Fruit fly (Drosophila melanogaster) whole organism, pupa: ENCODE results near the gene CG32369.

Source experiments
- CG10348 ChIP-seq: fragments of 200-800 bp; sonication (Bioruptor generic); IDR thresholded peaks from 2 replicates; pipeline ENCODE4 v1.3.6; 2022; ENCODE audit warnings: missing biosample characterization, missing genetic modification characterization
- CG12605 ChIP-seq: fragments of 200-800 bp; sonication (Bioruptor generic); IDR thresholded peaks from 2 replicates; pipeline ENCODE4 v1.3.6; 2022; ENCODE audit warnings: missing biosample characterization, missing genetic modification characterization
- CG13204 ChIP-seq: fragments of 200-800 bp; sonication (Bioruptor generic); optimal IDR thresholded peaks from 2 replicates; lab custom pipeline; 2018; ENCODE audit warnings: missing biosample characterization, mild to moderate bottlenecking, missing genetic modification characterization, moderate library complexity
- CG14655 ChIP-seq: fragments of 200-800 bp; sonication (Bioruptor generic); optimal IDR thresholded peaks from 3 replicates; lab custom pipeline; 2017; ENCODE audit warnings: mild to moderate bottlenecking, missing biosample characterization, missing genetic modification reagents, missing genetic modification characterization
- CG15710 ChIP-seq: fragments of 200-800 bp; sonication (Bioruptor generic); optimal IDR thresholded peaks from 2 replicates; lab custom pipeline; 2018; ENCODE audit warnings: missing biosample characterization, mild to moderate bottlenecking, missing genetic modification characterization, moderate library complexity
- CG17806 ChIP-seq: fragments of 200-800 bp; sonication (Bioruptor generic); optimal IDR thresholded peaks from 2 replicates; lab custom pipeline; 2018; ENCODE audit warnings: missing biosample characterization, mild to moderate bottlenecking, missing genetic modification characterization, moderate library complexity
- CG32121 ChIP-seq: fragments of 200-800 bp; sonication (Bioruptor generic); IDR thresholded peaks from 2 replicates; pipeline ENCODE4 v1.3.6; 2022; ENCODE audit warnings: missing biosample characterization, missing genetic modification characterization
- CG34367 ChIP-seq: fragments of 200-800 bp; sonication (Bioruptor generic); optimal IDR thresholded peaks from 2 replicates; lab custom pipeline; 2018; ENCODE audit warnings: missing biosample characterization, mild to moderate bottlenecking, missing genetic modification characterization
- CG4496 ChIP-seq: fragments of 200-800 bp; sonication (Bioruptor generic); IDR thresholded peaks from 3 replicates; pipeline ENCODE4 v1.3.6; 2022; ENCODE audit warnings: missing biosample characterization, missing genetic modification characterization
- CG8159 ChIP-seq: fragments of 200-800 bp; sonication (Bioruptor generic); optimal IDR thresholded peaks from 3 replicates; lab custom pipeline; 2018; ENCODE audit warnings: missing biosample characterization, mild to moderate bottlenecking, missing genetic modification characterization, moderate library complexity
- CG8301 ChIP-seq: fragments of 200-800 bp; sonication (Bioruptor generic); optimal IDR thresholded peaks from 2 replicates; lab custom pipeline; 2018; ENCODE audit warnings: missing biosample characterization, mild to moderate bottlenecking, missing genetic modification characterization
- CG9948 ChIP-seq: fragments of 200-800 bp; sonication (Bioruptor generic); optimal IDR thresholded peaks from 2 replicates; lab custom pipeline; 2018; ENCODE audit warnings: missing biosample characterization, mild to moderate bottlenecking, missing genetic modification characterization, moderate library complexity
- D1 ChIP-seq: fragments of 200-800 bp; sonication (Bioruptor generic); optimal IDR thresholded peaks from 2 replicates; lab custom pipeline; 2018; ENCODE audit warnings: missing biosample characterization, mild to moderate bottlenecking, missing genetic modification characterization, moderate library complexity
- EcR ChIP-seq: fragments of 200-800 bp; sonication (Bioruptor generic); optimal IDR thresholded peaks from 3 replicates; lab custom pipeline; 2019; ENCODE audit warnings: missing biosample characterization, missing genetic modification characterization, mild to moderate bottlenecking, moderate library complexity, missing genetic modification reagents
- Ets98B ChIP-seq: fragments of 200-800 bp; sonication (Bioruptor generic); IDR thresholded peaks from 2 replicates; pipeline ENCODE4 v1.3.6; 2022; ENCODE audit warnings: missing biosample characterization, missing genetic modification characterization
- Pif1A ChIP-seq: fragments of 200-800 bp; sonication (Bioruptor generic); optimal IDR thresholded peaks from 3 replicates; lab custom pipeline; 2016; ENCODE audit warnings: missing biosample characterization, missing genetic modification characterization
- Pif1B ChIP-seq: fragments of 200-800 bp; sonication (Bioruptor generic); optimal IDR thresholded peaks from 3 replicates; lab custom pipeline; 2016; ENCODE audit warnings: missing biosample characterization, missing genetic modification characterization
- Snoo ChIP-seq: fragments of 200-800 bp; sonication (Bioruptor generic); optimal IDR thresholded peaks from 3 replicates; lab custom pipeline; 2017; ENCODE audit warnings: missing biosample characterization, mild to moderate bottlenecking, missing genetic modification characterization, inconsistent platforms
- fd96Ca ChIP-seq: fragments of 200-800 bp; sonication (Bioruptor generic); IDR thresholded peaks from 3 replicates; pipeline ENCODE4 v1.3.6; 2022; ENCODE audit warnings: missing biosample characterization, missing genetic modification characterization
- gl ChIP-seq: fragments of 200-800 bp; sonication (Bioruptor generic); optimal IDR thresholded peaks from 2 replicates; lab custom pipeline; 2018; ENCODE audit warnings: missing biosample characterization, mild to moderate bottlenecking, missing genetic modification characterization
- rn ChIP-seq: fragments of 200-800 bp; sonication (Bioruptor generic); IDR thresholded peaks from 2 replicates; pipeline ENCODE4 v1.3.6; 2022; ENCODE audit warnings: missing biosample characterization, missing genetic modification characterization

CG32369 gene

DNA sequence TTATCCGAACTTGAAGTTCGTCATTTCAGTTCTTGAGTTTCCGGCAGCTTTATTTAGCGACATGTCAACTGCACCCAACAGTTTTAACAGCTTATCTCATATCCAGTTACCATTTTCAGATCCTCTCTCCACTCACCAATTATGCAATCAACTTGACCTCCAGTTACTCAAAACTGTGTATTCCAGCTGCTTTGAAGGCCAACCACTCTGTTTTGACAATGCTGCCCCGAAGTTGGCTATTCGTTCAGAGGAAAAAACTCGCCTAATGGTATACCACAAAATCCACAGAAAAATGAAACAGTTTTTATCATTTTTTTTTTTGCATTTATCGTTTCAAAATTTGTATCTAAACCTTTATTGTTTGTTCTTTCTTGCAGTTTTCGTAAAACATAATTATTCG, 2.0 kb upstream of the CG32369 start:
- TF ChIP-seq CG10348 (GFP tag; lab: Robert Waterston, UW) (no peak), rn (GFP tag; lab: Robert Waterston, UW) (no peak), CG8301 (tag; lab: Kevin White, UChicago) (no peak), CG4496 (GFP tag; lab: Robert Waterston, UW) (no peak), fd96Ca (GFP tag; lab: Robert Waterston, UW) (no peak), Pif1B (GFP tag; lab: Kevin White, UChicago) (no peak), CG15710 (tag; lab: Kevin White, UChicago) (no peak), Pif1A (no peak), CG14655 (GFP tag; lab: Kevin White, UChicago) (no peak), Ets98B (no peak), gl (no peak), CG12605 (GFP tag; lab: Robert Waterston, UW) (no peak), CG32121 (no peak), CG13204 (no peak), Snoo (tag; lab: Kevin White, UChicago) (no peak), CG34367 (no peak), CG9948 (tag; lab: Kevin White, UChicago) (no peak)

DNA sequence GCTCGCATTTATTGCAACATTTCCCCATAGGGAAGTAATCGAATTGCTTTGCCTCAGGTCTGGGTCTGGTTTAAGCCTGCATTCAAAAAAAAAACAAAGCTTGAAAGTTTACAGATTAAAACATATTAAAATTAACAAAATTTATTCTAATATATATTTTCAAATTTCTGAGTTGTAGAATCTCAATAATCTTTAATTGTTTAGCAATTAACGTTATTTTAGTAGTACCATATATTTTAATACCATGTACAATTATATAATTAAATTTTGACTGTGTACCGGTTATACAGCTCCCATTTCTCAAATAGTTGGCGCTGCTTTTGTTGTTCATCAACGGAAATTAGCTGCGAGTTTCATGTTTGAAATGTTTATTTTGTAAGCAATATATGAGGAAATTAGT, 1.3 kb upstream of the CG32369 start:
- TF ChIP-seq gl (no peak), D1 (tag; lab: Kevin White, UChicago) (no peak)

DNA sequence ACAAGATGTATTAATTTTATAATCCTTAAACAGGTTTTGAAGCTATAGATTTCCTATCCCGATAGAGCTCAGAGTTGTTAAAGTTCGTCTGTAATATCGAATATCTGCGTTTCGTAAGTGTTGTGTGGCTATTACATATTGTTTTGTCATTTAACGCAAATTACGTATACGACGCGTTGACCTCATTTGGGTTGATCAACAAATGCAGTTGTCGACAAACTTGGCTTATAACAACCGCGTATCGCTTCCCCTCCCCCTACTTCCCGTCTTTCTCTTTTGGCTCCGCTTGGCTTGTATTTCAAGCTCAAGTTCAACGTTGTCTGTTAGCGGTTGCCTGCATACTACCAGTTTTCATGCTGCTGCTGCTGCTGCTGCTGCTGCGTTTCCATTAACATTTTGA, 801 bp upstream of the CG32369 start:
- TF ChIP-seq EcR (GFP tag; lab: Kevin White, UChicago): no peak
- TF ChIP-seq CG10348 (GFP tag; lab: Robert Waterston, UW): no peak
- TF ChIP-seq D1 (tag; lab: Kevin White, UChicago): no peak
- TF ChIP-seq CG12605 (GFP tag; lab: Robert Waterston, UW): no peak
- TF ChIP-seq CG34367: no peak
- no peak for TF ChIP-seq CG13204
- TF ChIP-seq CG32121: no peak
- no peak for TF ChIP-seq gl
- TF ChIP-seq CG15710 (tag; lab: Kevin White, UChicago): no peak

DNA sequence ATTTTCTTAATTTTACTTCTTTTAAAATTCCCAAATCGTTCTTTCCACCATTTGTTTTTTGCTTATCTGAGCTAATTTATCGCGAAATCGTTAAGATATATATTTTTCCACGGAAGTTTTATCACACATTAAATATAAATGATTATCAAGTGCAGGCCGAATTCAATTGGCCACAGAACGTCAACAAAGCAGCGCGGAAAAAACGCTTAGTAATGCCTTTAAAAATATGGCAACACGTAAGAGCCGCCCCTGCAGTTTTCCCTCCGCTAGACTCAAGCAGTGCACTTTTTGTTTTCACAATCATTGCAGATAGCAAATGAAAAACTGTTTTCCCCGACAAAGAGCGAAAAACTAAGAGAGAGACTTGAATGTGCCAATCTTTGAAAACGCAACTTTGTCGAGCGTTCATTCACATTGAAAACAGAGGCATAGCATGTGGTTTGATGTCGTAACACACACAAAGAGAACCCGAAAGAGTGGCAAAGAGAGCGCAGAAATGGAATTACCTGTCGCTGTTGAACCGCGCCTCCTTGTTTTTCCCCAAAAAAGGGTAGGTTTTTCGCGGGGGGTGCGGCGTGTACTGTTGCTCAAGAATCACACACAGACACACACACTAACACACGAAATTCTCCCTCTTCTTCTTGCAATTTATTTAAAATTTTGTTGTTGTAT, 998 bp downstream of the CG32369 start:
- TF ChIP-seq CG17806 (tag; lab: Kevin White, UChicago) (no peak), CG12605 (GFP tag; lab: Robert Waterston, UW) (peak; percentile 68; the same call in 1 of the 2 replicates), CG32121 (peak; percentile 38; the same call in 1 of the 2 replicates), EcR (GFP tag; lab: Kevin White, UChicago) (peak; percentile 62), CG4496 (GFP tag; lab: Robert Waterston, UW) (peak; percentile 47; the same call in 1 of the 3 replicates), CG13204 (no peak), gl (peak; percentile 7), Ets98B (peak; percentile 45; the same call in 1 of the 2 replicates), CG9948 (tag; lab: Kevin White, UChicago) (no peak), fd96Ca (GFP tag; lab: Robert Waterston, UW) (peak; percentile 53; the same call in 1 of the 3 replicates)

DNA sequence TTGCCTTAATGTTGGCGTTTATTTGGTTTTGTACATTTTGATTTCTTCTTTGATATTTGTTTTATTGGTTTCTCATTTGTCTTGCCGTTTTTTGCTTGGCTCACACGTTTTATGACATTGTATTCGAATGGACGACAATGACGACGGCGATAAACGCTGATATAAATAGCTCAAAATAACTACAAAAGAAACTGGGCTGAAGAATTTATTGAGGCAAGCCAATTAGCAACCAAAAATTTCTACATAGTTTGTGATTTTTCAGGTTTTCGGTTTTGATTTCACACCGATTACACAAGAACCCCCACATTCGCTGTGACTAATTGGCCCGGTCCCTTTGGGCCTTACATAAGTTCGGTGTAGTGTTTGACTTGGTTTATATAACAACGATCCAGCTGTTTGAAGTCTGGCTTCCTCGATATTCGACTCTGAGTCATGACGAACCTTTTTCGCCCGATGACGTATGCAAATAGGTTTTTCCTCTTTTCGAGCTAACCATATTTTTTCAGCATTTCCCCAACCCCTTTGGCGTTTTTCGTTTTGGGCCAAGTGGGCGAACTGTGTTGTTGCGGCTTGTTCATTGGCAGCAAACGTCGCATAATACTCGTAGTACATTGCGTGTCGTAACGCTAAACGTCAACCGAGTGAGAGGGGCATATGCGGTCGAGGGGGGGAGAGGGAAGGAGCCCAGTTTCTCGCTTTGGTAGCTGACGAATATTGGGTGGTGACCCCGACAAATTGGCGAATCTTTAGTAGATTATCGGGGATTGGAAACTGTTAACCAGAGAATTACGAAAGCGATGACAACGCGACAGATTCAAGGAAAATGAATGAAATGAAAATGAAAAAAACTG, 1.8 kb downstream of the CG32369 start:
- TF ChIP-seq rn (GFP tag; lab: Robert Waterston, UW) (no peak), D1 (tag; lab: Kevin White, UChicago) (no peak), Snoo (tag; lab: Kevin White, UChicago) (no peak), CG8301 (tag; lab: Kevin White, UChicago) (no peak), Pif1B (GFP tag; lab: Kevin White, UChicago) (no peak), CG14655 (GFP tag; lab: Kevin White, UChicago) (no peak), CG12605 (GFP tag; lab: Robert Waterston, UW) (no peak), EcR (GFP tag; lab: Kevin White, UChicago) (no peak), CG17806 (tag; lab: Kevin White, UChicago) (no peak), CG4496 (GFP tag; lab: Robert Waterston, UW) (no peak), CG10348 (GFP tag; lab: Robert Waterston, UW) (no peak), CG34367 (no peak), CG8159 (no peak), CG32121 (no peak), Ets98B (no peak), Pif1A (no peak), CG13204 (no peak), gl (no peak)
- TF ChIP-seq, all 21 proteins: peak for 0

DNA sequence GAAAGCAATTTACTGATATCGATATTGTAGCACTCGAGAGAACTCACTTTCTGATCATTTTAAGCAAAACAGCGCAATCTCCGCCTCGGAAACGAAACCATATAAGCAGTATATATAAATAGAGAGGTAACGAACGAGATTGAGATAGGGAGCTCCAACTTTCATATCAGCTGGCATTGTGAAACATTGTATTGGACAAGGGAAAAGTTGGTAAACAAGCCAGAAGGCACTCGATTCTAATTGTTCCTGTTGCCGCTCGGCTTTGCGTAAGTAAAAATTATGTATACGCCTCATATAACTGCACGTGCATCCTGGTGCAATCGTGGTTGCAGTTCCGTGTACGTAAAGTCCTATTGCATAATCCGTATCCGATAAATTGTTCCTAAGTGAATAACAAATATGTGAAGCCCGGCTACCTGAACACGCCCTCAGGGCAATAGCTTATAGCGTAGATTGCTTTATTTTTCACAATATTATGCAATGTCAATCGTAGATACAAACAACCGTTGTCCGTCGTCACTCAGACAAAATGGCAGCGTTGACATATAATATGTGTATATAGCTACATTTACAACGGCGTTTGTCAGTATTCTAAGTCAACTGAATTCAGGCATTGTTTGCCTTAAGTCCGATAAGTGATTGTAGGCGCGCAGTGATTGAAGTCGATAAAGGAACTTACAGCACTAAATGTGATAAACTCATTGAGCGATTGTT, 3.0 kb downstream of the CG32369 start:
- no peak for TF ChIP-seq CG34367
- peak; percentile 36 for TF ChIP-seq EcR (GFP tag; lab: Kevin White, UChicago)
